3 fruit fly cellular contexts compared by ENCODE assay signal in genomic region chr2L:12720430-12721396, dm6.
TF ChIP-seq lines count a peak whose summit lies in the region.

No protein-coding gene starts in this region.

TF ChIP-seq in whole organism, adult, 20 proteins besides CTCF, POLR2A, EP300 and RAD21 (continued from another document):
- TF ChIP-seq Crg-1 (GFP tag; optimal IDR thresholded peaks at IDR 0.05; lab: Kevin White, UChicago) (no peak), Clk (GFP tag; optimal IDR thresholded peaks at IDR 0.05; lab: Kevin White, UChicago) (peak; percentile 45)

TF ChIP-seq in whole organism, embryonic, 481 proteins besides CTCF, POLR2A, EP300 and RAD21 (continued from another document and continues in another):
- TF ChIP-seq CG31365 (tag; optimal IDR thresholded peaks at IDR 0.05; lab: Kevin White, UChicago): no peak
- no peak for TF ChIP-seq zen2 (GFP tag; IDR thresholded peaks at IDR 0.05; lab: Robert Waterston, UW; ENCODE audit: partially characterized antibody)
- peak; percentile 17 for TF ChIP-seq pum (GFP tag; optimal IDR thresholded peaks at IDR 0.05; lab: Kevin White, UChicago)
- TF ChIP-seq CG30403 (GFP tag; optimal IDR thresholded peaks at IDR 0.05; lab: Kevin White, UChicago): peak; percentile 21
- no peak for TF ChIP-seq crp (GFP tag; optimal IDR thresholded peaks at IDR 0.05; lab: Kevin White, UChicago)
- TF ChIP-seq ind (GFP tag; optimal IDR thresholded peaks at IDR 0.05; lab: Kevin White, UChicago): peak; percentile 47
- TF ChIP-seq Lpt (GFP tag; optimal IDR thresholded peaks at IDR 0.05; lab: Kevin White, UChicago): no peak
- TF ChIP-seq CG17829 (tag; optimal IDR thresholded peaks at IDR 0.05; lab: Kevin White, UChicago): peak; percentile 50
- TF ChIP-seq CG6765 (GFP tag; optimal IDR thresholded peaks at IDR 0.05; lab: Kevin White, UChicago): peak; percentile 8
- TF ChIP-seq Myb (GFP tag; optimal IDR thresholded peaks at IDR 0.05; lab: Kevin White, UChicago): no peak
- no peak for TF ChIP-seq CG17912 (GFP tag; optimal IDR thresholded peaks at IDR 0.05; lab: Kevin White, UChicago)
- TF ChIP-seq gem (tag; optimal IDR thresholded peaks at IDR 0.05; lab: Kevin White, UChicago): peak; percentile 58
- TF ChIP-seq CG11398 (GFP tag; optimal IDR thresholded peaks at IDR 0.05; lab: Kevin White, UChicago): no peak
- peak; percentile 63 for TF ChIP-seq BtbVII (GFP tag; optimal IDR thresholded peaks at IDR 0.05; lab: Kevin White, UChicago)
- no peak for TF ChIP-seq D (optimal IDR thresholded peaks at IDR 0.05; lab: Kevin White, UChicago)
- peak; percentile 16 for TF ChIP-seq D (GFP tag; optimal IDR thresholded peaks at IDR 0.05; lab: Kevin White, UChicago)
- no peak for TF ChIP-seq gcm (GFP tag; optimal IDR thresholded peaks at IDR 0.05; lab: Kevin White, UChicago)
- peak; percentile 97 for TF ChIP-seq grn (GFP tag; optimal IDR thresholded peaks at IDR 0.05; lab: Kevin White, UChicago)
- TF ChIP-seq pan (optimal IDR thresholded peaks at IDR 0.05; lab: Kevin White, UChicago): no peak
- TF ChIP-seq pan (GFP tag; optimal IDR thresholded peaks at IDR 0.05 in 1 of 2, IDR thresholded peaks at IDR 0.05 in 1 of 2): peak in 1 of 2 experiments; percentile 51
- TF ChIP-seq CG42726 (GFP tag; IDR thresholded peaks at IDR 0.05; lab: Robert Waterston, UW; ENCODE audit: partially characterized antibody): no peak
- TF ChIP-seq danr (GFP tag; IDR thresholded peaks at IDR 0.05; lab: Robert Waterston, UW): no peak; the same call in 1 of the 2 replicates
- no peak for TF ChIP-seq CG12155 (GFP tag; optimal IDR thresholded peaks at IDR 0.05; lab: Kevin White, UChicago)
- TF ChIP-seq Blimp-1 (GFP tag; optimal IDR thresholded peaks at IDR 0.05; lab: Kevin White, UChicago): peak; percentile 53
- TF ChIP-seq Asciz (GFP tag; optimal IDR thresholded peaks at IDR 0.05; lab: Kevin White, UChicago): peak; percentile 20
- no peak for TF ChIP-seq Ssrp (tag; optimal IDR thresholded peaks at IDR 0.05; lab: Kevin White, UChicago)
- TF ChIP-seq CG17186 (GFP tag; optimal IDR thresholded peaks at IDR 0.05; lab: Kevin White, UChicago): no peak
- no peak for TF ChIP-seq hkb (optimal IDR thresholded peaks at IDR 0.05; lab: Kevin White, UChicago)
- peak; percentile 77 for TF ChIP-seq hkb (GFP tag; IDR thresholded peaks at IDR 0.05; lab: Robert Waterston, UW)
- TF ChIP-seq CG8290 (GFP tag; optimal IDR thresholded peaks at IDR 0.05; lab: Kevin White, UChicago): no peak
- peak in 1 of 2 experiments; percentile 56 for TF ChIP-seq CG8290 (tag; optimal IDR thresholded peaks at IDR 0.05; lab: Kevin White, UChicago)
- TF ChIP-seq exex (tag; optimal IDR thresholded peaks at IDR 0.05; lab: Kevin White, UChicago): peak; percentile 86
- TF ChIP-seq esg (GFP tag; conservative IDR thresholded peaks at IDR 0.05; lab: Robert Waterston, UW): no peak
- peak; percentile 52 for TF ChIP-seq CG13296 (GFP tag; optimal IDR thresholded peaks at IDR 0.05; lab: Kevin White, UChicago)
- peak; percentile 39 for TF ChIP-seq CG6813 (GFP tag; optimal IDR thresholded peaks at IDR 0.05; lab: Kevin White, UChicago)
- peak; percentile 39 for TF ChIP-seq PHDP (tag; optimal IDR thresholded peaks at IDR 0.05; lab: Kevin White, UChicago)
- no peak for TF ChIP-seq luna (GFP tag; optimal IDR thresholded peaks at IDR 0.05; lab: Kevin White, UChicago)
- 0 out of 2 replicates have a peak, but pooled peaks have one; percentile 7 for TF ChIP-seq H2.0 (GFP tag; IDR thresholded peaks at IDR 0.05; lab: Robert Waterston, UW)
- TF ChIP-seq ttk (GFP tag; IDR thresholded peaks at IDR 0.05; lab: Robert Waterston, UW): peak; percentile 23; the same call in 1 of the 2 replicates
- no peak for TF ChIP-seq Poxn (GFP tag; IDR thresholded peaks at IDR 0.05; lab: Robert Waterston, UW)
- TF ChIP-seq pho (GFP tag; optimal IDR thresholded peaks at IDR 0.05; lab: Kevin White, UChicago): peak; percentile 21
- peak; percentile 50 for TF ChIP-seq CG10979 (tag; optimal IDR thresholded peaks at IDR 0.05; lab: Kevin White, UChicago)
- no peak for TF ChIP-seq CG30020 (tag; optimal IDR thresholded peaks at IDR 0.05; lab: Kevin White, UChicago)
- TF ChIP-seq hb (GFP tag; IDR thresholded peaks at IDR 0.05; lab: Robert Waterston, UW; ENCODE audit: partially characterized antibody): no peak
- no peak for TF ChIP-seq cad (GFP tag; optimal IDR thresholded peaks at IDR 0.05; lab: Kevin White, UChicago)
- peak; percentile 60 for TF ChIP-seq Rfx (GFP tag; IDR thresholded peaks at IDR 0.05; lab: Robert Waterston, UW)
- peak; percentile 23; the same call in 1 of the 2 replicates for TF ChIP-seq CG14667 (GFP tag; IDR thresholded peaks at IDR 0.05; lab: Robert Waterston, UW)
- no peak for TF ChIP-seq Bdp1 (GFP tag; optimal IDR thresholded peaks at IDR 0.05; lab: Kevin White, UChicago)
- no peak for TF ChIP-seq Dek (tag; optimal IDR thresholded peaks at IDR 0.05; lab: Kevin White, UChicago)
- TF ChIP-seq Oli (tag; optimal IDR thresholded peaks at IDR 0.05; lab: Kevin White, UChicago): peak; percentile 17
- peak; percentile 45 for TF ChIP-seq Hr3 (GFP tag; optimal IDR thresholded peaks at IDR 0.05; lab: Kevin White, UChicago)
- no peak for TF ChIP-seq MESR4 (GFP tag; optimal IDR thresholded peaks at IDR 0.05; lab: Kevin White, UChicago)
- TF ChIP-seq CG6254 (GFP tag; optimal IDR thresholded peaks at IDR 0.05; lab: Kevin White, UChicago): peak; percentile 3
- TF ChIP-seq CG31388 (GFP tag; optimal IDR thresholded peaks at IDR 0.05; lab: Kevin White, UChicago): no peak
- no peak for TF ChIP-seq Dad (GFP tag; optimal IDR thresholded peaks at IDR 0.05; lab: Kevin White, UChicago)
- no peak for TF ChIP-seq sna (GFP tag; IDR thresholded peaks at IDR 0.05; lab: Robert Waterston, UW; ENCODE audit: partially characterized antibody)
- peak; percentile 91 for TF ChIP-seq Med (GFP tag; lab: Kevin White, UChicago)
- peak; percentile 20 for TF ChIP-seq ATbp (GFP tag; optimal IDR thresholded peaks at IDR 0.05; lab: Kevin White, UChicago)
- TF ChIP-seq slp2 (GFP tag; optimal IDR thresholded peaks at IDR 0.05; lab: Kevin White, UChicago): no peak
- peak; percentile 60 for TF ChIP-seq CG11695 (GFP tag; IDR thresholded peaks at IDR 0.05; lab: Robert Waterston, UW)
- TF ChIP-seq HLH4C (GFP tag; IDR thresholded peaks at IDR 0.05; lab: Robert Waterston, UW; ENCODE audit: partially characterized antibody): no peak
- TF ChIP-seq dpn (GFP tag; optimal IDR thresholded peaks at IDR 0.05; lab: Kevin White, UChicago): peak; percentile 39 to 42
- TF ChIP-seq CG7987 (GFP tag; optimal IDR thresholded peaks at IDR 0.05; lab: Kevin White, UChicago): peak; percentile 30
- TF ChIP-seq chn (GFP tag; optimal IDR thresholded peaks at IDR 0.05; lab: Kevin White, UChicago): no peak
- TF ChIP-seq her (GFP tag; optimal IDR thresholded peaks at IDR 0.05; lab: Kevin White, UChicago): no peak

TF ChIP-seq in whole organism, prepupa, 60 proteins besides CTCF, POLR2A, EP300 and RAD21 (continued from another document):
- TF ChIP-seq achi (GFP tag; optimal IDR thresholded peaks at IDR 0.05; lab: Kevin White, UChicago) (peak; percentile 22), fkh (GFP tag; optimal IDR thresholded peaks at IDR 0.05; lab: Kevin White, UChicago) (peak; percentile 12), eg (GFP tag; IDR thresholded peaks at IDR 0.05; lab: Robert Waterston, UW) (peak; percentile 61; the same call in 2 of the 3 replicates), CG10669 (GFP tag; optimal IDR thresholded peaks at IDR 0.05; lab: Kevin White, UChicago) (peak; percentile 58), svp (GFP tag; lab: Kevin White, UChicago) (peak; percentile 94), CG6792 (GFP tag; optimal IDR thresholded peaks at IDR 0.05; lab: Kevin White, UChicago) (no peak), CG6276 (GFP tag; optimal IDR thresholded peaks at IDR 0.05; lab: Kevin White, UChicago) (peak; percentile 51), Eip93F (GFP tag; optimal IDR thresholded peaks at IDR 0.05; lab: Kevin White, UChicago) (no peak), CG6163 (GFP tag; IDR thresholded peaks at IDR 0.05; lab: Robert Waterston, UW) (peak; percentile 67; the same call in 2 of the 3 replicates), CG8319 (GFP tag; optimal IDR thresholded peaks at IDR 0.05; lab: Kevin White, UChicago) (no peak), acj6 (GFP tag; optimal IDR thresholded peaks at IDR 0.05; lab: Kevin White, UChicago) (peak; percentile 23), CG3919 (GFP tag; optimal IDR thresholded peaks at IDR 0.05; lab: Kevin White, UChicago) (peak; percentile 26), Gug (GFP tag; IDR thresholded peaks at IDR 0.05; lab: Robert Waterston, UW) (peak; percentile 32; the same call in 1 of the 2 replicates), CG10631 (GFP tag; optimal IDR thresholded peaks at IDR 0.05; lab: Kevin White, UChicago) (no peak), CG9139 (GFP tag; optimal IDR thresholded peaks at IDR 0.05; lab: Kevin White, UChicago) (no peak), CG4318 (GFP tag; optimal IDR thresholded peaks at IDR 0.05; lab: Kevin White, UChicago) (no peak), CG32006 (GFP tag; optimal IDR thresholded peaks at IDR 0.05; lab: Kevin White, UChicago) (peak; percentile 58), cyc (GFP tag; optimal IDR thresholded peaks at IDR 0.05; lab: Kevin White, UChicago) (peak; percentile 48), Lpt (GFP tag; optimal IDR thresholded peaks at IDR 0.05; lab: Kevin White, UChicago) (peak; percentile 3), Ets21C (GFP tag; optimal IDR thresholded peaks at IDR 0.05; lab: Kevin White, UChicago) (no peak), Blimp-1 (GFP tag; optimal IDR thresholded peaks at IDR 0.05; lab: Kevin White, UChicago) (no peak), Sox102F (GFP tag; optimal IDR thresholded peaks at IDR 0.05; lab: Kevin White, UChicago) (no peak), net (GFP tag; optimal IDR thresholded peaks at IDR 0.05; lab: Kevin White, UChicago) (peak; percentile 29), CG16779 (tag; optimal IDR thresholded peaks at IDR 0.05; lab: Kevin White, UChicago) (peak; percentile 9), OdsH (GFP tag; optimal IDR thresholded peaks at IDR 0.05; lab: Kevin White, UChicago) (peak; percentile 47), CG11762 (GFP tag; optimal IDR thresholded peaks at IDR 0.05; lab: Kevin White, UChicago; ENCODE audit: insufficient read depth) (peak; percentile 11), spab (GFP tag; optimal IDR thresholded peaks at IDR 0.05; lab: Kevin White, UChicago) (peak; percentile 36), CG6854 (GFP tag; optimal IDR thresholded peaks at IDR 0.05; lab: Kevin White, UChicago) (no peak), Met (GFP tag; optimal IDR thresholded peaks at IDR 0.05; lab: Kevin White, UChicago) (peak; percentile 39), Hr4 (GFP tag; optimal IDR thresholded peaks at IDR 0.05; lab: Kevin White, UChicago) (peak; percentile 53), CG6808 (GFP tag; optimal IDR thresholded peaks at IDR 0.05; lab: Kevin White, UChicago) (no peak), CG11902 (GFP tag; optimal IDR thresholded peaks at IDR 0.05; lab: Kevin White, UChicago) (no peak), Ets96B (tag; optimal IDR thresholded peaks at IDR 0.05; lab: Kevin White, UChicago) (peak; percentile 54), Sox14 (GFP tag; optimal IDR thresholded peaks at IDR 0.05; lab: Kevin White, UChicago) (peak; percentile 26), CG8119 (GFP tag; IDR thresholded peaks at IDR 0.05; lab: Robert Waterston, UW) (no peak), CG11294 (GFP tag; IDR thresholded peaks at IDR 0.05; lab: Robert Waterston, UW) (peak; percentile 36; the same call in 1 of the 2 replicates), CG1621 (tag; optimal IDR thresholded peaks at IDR 0.05; lab: Kevin White, UChicago) (no peak), esn (GFP tag; optimal IDR thresholded peaks at IDR 0.05; lab: Kevin White, UChicago) (peak; percentile 42), Hr39 (GFP tag; optimal IDR thresholded peaks at IDR 0.05; lab: Kevin White, UChicago) (no peak), Smox (GFP tag; optimal IDR thresholded peaks at IDR 0.05; lab: Kevin White, UChicago) (no peak), Eip78C (GFP tag; lab: Kevin White, UChicago) (peak; percentile 88)
TF ChIP-seq in whole organism, prepupa: peak in this region for 34.
